Fruit fly (Drosophila melanogaster) whole organism, prepupa: ENCODE results near the gene CG15035.

Experiments used
- CG11294 ChIP-seq: fragments of 200-800 bp; sonication (Bioruptor generic); IDR thresholded peaks from 2 replicates; pipeline ENCODE4 v1.3.6; 2022; ENCODE audit warnings: missing biosample characterization, missing genetic modification characterization
- CG3032 ChIP-seq: fragments of 200-800 bp; optimal IDR thresholded peaks from 2 replicates; lab custom pipeline; 2019; ENCODE audit warnings: missing biosample characterization, mild to moderate bottlenecking, missing genetic modification characterization, moderate library complexity
- CG31627 ChIP-seq: fragments of 200-800 bp; sonication (Bioruptor generic); optimal IDR thresholded peaks from 3 replicates; lab custom pipeline; 2016; ENCODE audit warnings: missing biosample characterization, missing genetic modification characterization
- CG32006 ChIP-seq: fragments of 200-800 bp; sonication (Bioruptor generic); optimal IDR thresholded peaks from 3 replicates; lab custom pipeline; 2017; ENCODE audit warnings: missing biosample characterization, mild to moderate bottlenecking, missing genetic modification characterization
- CG34406 ChIP-seq: fragments of 200-800 bp; sonication (Bioruptor generic); optimal IDR thresholded peaks from 3 replicates; lab custom pipeline; 2016; ENCODE audit warnings: missing biosample characterization, missing genetic modification characterization
- CG3919 ChIP-seq: fragments of 200-800 bp; sonication (Bioruptor generic); optimal IDR thresholded peaks from 3 replicates; lab custom pipeline; 2016; ENCODE audit warnings: missing biosample characterization, missing genetic modification characterization
- CG4318 ChIP-seq: fragments of 200-800 bp; sonication (Bioruptor generic); optimal IDR thresholded peaks from 3 replicates; lab custom pipeline; 2017; ENCODE audit warnings: missing biosample characterization, mild to moderate bottlenecking, missing genetic modification characterization
- CG6276 ChIP-seq: fragments of 200-800 bp; sonication (Bioruptor generic); optimal IDR thresholded peaks from 2 replicates; lab custom pipeline; 2017; ENCODE audit warnings: missing biosample characterization, mild to moderate bottlenecking, missing genetic modification characterization
- CG6854 ChIP-seq: fragments of 200-800 bp; sonication (Bioruptor generic); optimal IDR thresholded peaks from 2 replicates; lab custom pipeline; 2017; ENCODE audit warnings: missing biosample characterization, mild to moderate bottlenecking, missing genetic modification characterization
- CG8319 ChIP-seq: fragments of 200-800 bp; sonication (Bioruptor generic); optimal IDR thresholded peaks from 3 replicates; lab custom pipeline; 2016; ENCODE audit warnings: missing biosample characterization, missing genetic modification characterization
- CG8632 ChIP-seq: fragments of 200-800 bp; sonication (Bioruptor generic); optimal IDR thresholded peaks from 3 replicates; lab custom pipeline; 2016; ENCODE audit warnings: missing biosample characterization, missing genetic modification characterization
- Eip75B ChIP-seq: fragments of 200-800 bp; sonication (Bioruptor generic); optimal IDR thresholded peaks from 3 replicates; lab custom pipeline; 2016; ENCODE audit warnings: missing biosample characterization, missing genetic modification characterization
- Eip93F ChIP-seq: fragments of 200-800 bp; sonication (Bioruptor generic); optimal IDR thresholded peaks from 2 replicates; lab custom pipeline; 2016; ENCODE audit warnings: missing biosample characterization, mild to moderate bottlenecking, missing genetic modification characterization
- Gug ChIP-seq: fragments of 200-800 bp; sonication (Bioruptor generic); IDR thresholded peaks from 2 replicates; pipeline ENCODE4 v1.3.6; 2022; ENCODE audit warnings: missing biosample characterization, missing genetic modification characterization
- Hr38 ChIP-seq: sonication (Bioruptor generic); optimal IDR thresholded peaks from 2 replicates; lab custom pipeline; 2016; ENCODE audit warnings: missing biosample characterization, missing genetic modification characterization
- Hr39 ChIP-seq: fragments of 200-800 bp; sonication (Bioruptor generic); optimal IDR thresholded peaks from 2 replicates; lab custom pipeline; 2016; ENCODE audit warnings: missing biosample characterization, missing genetic modification characterization
- Hr4 ChIP-seq: fragments of 200-800 bp; sonication (Bioruptor generic); optimal IDR thresholded peaks from 3 replicates; lab custom pipeline; 2016; ENCODE audit warnings: missing biosample characterization, missing genetic modification characterization
- Lpt ChIP-seq: fragments of 200-800 bp; sonication (Bioruptor generic); optimal IDR thresholded peaks from 3 replicates; lab custom pipeline; 2016; ENCODE audit warnings: missing biosample characterization, missing genetic modification characterization
- Met ChIP-seq: fragments of 200-800 bp; sonication (Bioruptor generic); optimal IDR thresholded peaks from 3 replicates; lab custom pipeline; 2016; ENCODE audit warnings: missing biosample characterization, missing genetic modification characterization
- OdsH ChIP-seq: fragments of 200-800 bp; sonication (Bioruptor generic); optimal IDR thresholded peaks from 3 replicates; lab custom pipeline; 2016; ENCODE audit warnings: missing biosample characterization, missing genetic modification characterization
- Sox102F ChIP-seq: fragments of 200-800 bp; sonication (Bioruptor generic); optimal IDR thresholded peaks from 2 replicates; lab custom pipeline; 2016; ENCODE audit warnings: missing biosample characterization, mild to moderate bottlenecking, missing genetic modification characterization
- Sox14 ChIP-seq: fragments of 200-800 bp; sonication (Bioruptor generic); optimal IDR thresholded peaks from 3 replicates; lab custom pipeline; 2016; ENCODE audit warnings: missing biosample characterization, missing genetic modification characterization
- achi ChIP-seq: fragments of 200-800 bp; sonication (Bioruptor generic); optimal IDR thresholded peaks from 3 replicates; lab custom pipeline; 2016; ENCODE audit warnings: missing biosample characterization, missing genetic modification characterization
- acj6 ChIP-seq: fragments of 200-800 bp; sonication (Bioruptor generic); optimal IDR thresholded peaks from 3 replicates; lab custom pipeline; 2016; ENCODE audit warnings: missing biosample characterization, missing genetic modification characterization
- dsx ChIP-seq: fragments of 200-800 bp; optimal IDR thresholded peaks from 3 replicates; lab custom pipeline; 2019; ENCODE audit warnings: missing biosample characterization, mild to moderate bottlenecking, missing genetic modification characterization, moderate library complexity; ENCODE audit not compliant: poor library complexity, severe bottlenecking
- eg ChIP-seq: fragments of 200-800 bp; sonication (Bioruptor generic); IDR thresholded peaks from 3 replicates; pipeline ENCODE4 v1.3.6; 2022; ENCODE audit warnings: missing biosample characterization, missing genetic modification characterization
- fd59A ChIP-seq: fragments of 200-800 bp; sonication (Bioruptor generic); optimal IDR thresholded peaks from 2 replicates; lab custom pipeline; 2017; ENCODE audit warnings: missing biosample characterization, mild to moderate bottlenecking, missing genetic modification characterization, missing genetic modification reagents
- fkh ChIP-seq: fragments of 200-800 bp; sonication (Bioruptor generic); optimal IDR thresholded peaks from 3 replicates; lab custom pipeline; 2017; ENCODE audit warnings: missing biosample characterization, mild to moderate bottlenecking, missing genetic modification characterization, moderate library complexity
- lz ChIP-seq: fragments of 200-800 bp; sonication (Bioruptor generic); optimal IDR thresholded peaks from 3 replicates; lab custom pipeline; 2016; ENCODE audit warnings: missing biosample characterization, missing genetic modification characterization
- spab ChIP-seq: fragments of 200-800 bp; sonication (Bioruptor generic); optimal IDR thresholded peaks from 2 replicates; lab custom pipeline; 2017; ENCODE audit warnings: missing biosample characterization, mild to moderate bottlenecking, missing genetic modification characterization, missing genetic modification reagents
- topi ChIP-seq: fragments of 200-800 bp; sonication (Bioruptor generic); optimal IDR thresholded peaks from 3 replicates; lab custom pipeline; 2016; ENCODE audit warnings: missing biosample characterization, missing genetic modification characterization

CG15035 gene

dm6 chrX:7372475-7372874, 30.5 kb downstream of the CG15035 start (continued):
- TF ChIP-seq CG6854 (GFP tag; lab: Kevin White, UChicago), result no peak
- TF ChIP-seq Eip75B (GFP tag; lab: Kevin White, UChicago), result no peak
- no peak for TF ChIP-seq lz (GFP tag; lab: Kevin White, UChicago)
- TF ChIP-seq, all 60 proteins: peak for 9

- no peak for TF ChIP-seq Hr38 (GFP tag; lab: Kevin White, UChicago)
- TF ChIP-seq topi (GFP tag; lab: Kevin White, UChicago), result no peak
- TF ChIP-seq CG3919 (GFP tag; lab: Kevin White, UChicago), result no peak
- no peak for TF ChIP-seq CG34406
- no peak for TF ChIP-seq acj6 (GFP tag; lab: Kevin White, UChicago)
- no peak for TF ChIP-seq CG31627
- TF ChIP-seq Met (GFP tag; lab: Kevin White, UChicago), result no peak
- no peak for TF ChIP-seq CG6854 (GFP tag; lab: Kevin White, UChicago)
- no peak for TF ChIP-seq CG6276
- TF ChIP-seq Eip75B (GFP tag; lab: Kevin White, UChicago), result no peak
- TF ChIP-seq CG3032 (tag; lab: Kevin White, UChicago), result no peak
- TF ChIP-seq fkh, result no peak
- TF ChIP-seq Sox102F, result no peak
- TF ChIP-seq eg (GFP tag; lab: Robert Waterston, UW), result no peak
- no peak for TF ChIP-seq OdsH (GFP tag; lab: Kevin White, UChicago)
- TF ChIP-seq Lpt, result no peak
- TF ChIP-seq Hr39 (GFP tag; lab: Kevin White, UChicago), result no peak
- no peak for TF ChIP-seq CG32006 (GFP tag; lab: Kevin White, UChicago)
These were observed 34.6 kb downstream of the CG15035 start for dm6 chrX:7368361-7368760.

- TF ChIP-seq CG4318 (GFP tag; lab: Kevin White, UChicago), result no peak
- no peak for TF ChIP-seq Sox14 (GFP tag; lab: Kevin White, UChicago)
- TF ChIP-seq CG11294, result no peak
- TF ChIP-seq Gug, result no peak
- TF ChIP-seq Hr4 (GFP tag; lab: Kevin White, UChicago), result no peak
- no peak for TF ChIP-seq dsx (GFP tag; lab: Kevin White, UChicago)
- no peak for TF ChIP-seq Met (GFP tag; lab: Kevin White, UChicago)
- TF ChIP-seq achi (GFP tag; lab: Kevin White, UChicago), result no peak
- TF ChIP-seq CG31627, result no peak
- TF ChIP-seq spab (GFP tag; lab: Kevin White, UChicago), result no peak
- no peak for TF ChIP-seq Eip93F
- no peak for TF ChIP-seq CG8319 (GFP tag; lab: Kevin White, UChicago)
- no peak for TF ChIP-seq CG8632
- no peak for TF ChIP-seq fkh
- TF ChIP-seq CG6276, result no peak
- TF ChIP-seq fd59A (GFP tag; lab: Kevin White, UChicago), result no peak
These were observed 44.5 kb downstream of the CG15035 start, which contains the start of gene CG1999 for dm6 chrX:7358496-7358895. CG1999 (plus strand) TSS chrX:7358796.
